Worm (Caenorhabditis elegans) whole organism, L4 larva: ENCODE measurements around the gene K01A2.10.

Experiments used
- F10B5.3 ChIP-seq: sonication (generic microtip); optimal IDR thresholded peaks from 2 replicates; lab custom pipeline; 2016; ENCODE audit warnings: mild to moderate bottlenecking, missing genetic modification characterization, missing compliant biosample characterization
- F26F4.8 ChIP-seq: fragments of 200-800 bp; sonication (Bioruptor generic); conservative IDR thresholded peaks from 2 replicates; pipeline ENCODE4 v1.3.6; 2022; ENCODE audit warnings: missing genetic modification characterization, missing compliant biosample characterization
- T20F7.1 ChIP-seq: fragments of 200-800 bp; sonication (Bioruptor generic); optimal IDR thresholded peaks from 2 replicates; lab custom pipeline; 2018; ENCODE audit warnings: mild to moderate bottlenecking, missing genetic modification characterization, missing compliant biosample characterization
- Y48G9A.11 ChIP-seq: fragments of 200-800 bp; sonication (Bioruptor generic); IDR thresholded peaks from 2 replicates; pipeline ENCODE4 v1.3.6; 2022; ENCODE audit warnings: missing genetic modification reagents, missing genetic modification characterization, missing compliant biosample characterization
- aha-1 ChIP-seq: fragments of 150-350 bp; peaks from one replicate; lab custom pipeline; 2014; ENCODE audit warnings: missing biosample characterization, missing genetic modification characterization
- ceh-82 ChIP-seq: sonication (generic microtip); optimal IDR thresholded peaks from 2 replicates; lab custom pipeline; 2017; ENCODE audit warnings: missing biosample characterization, missing genetic modification characterization
- cey-2 ChIP-seq: sonication (generic microtip); optimal IDR thresholded peaks from 3 replicates; lab custom pipeline; 2017; ENCODE audit warnings: missing genetic modification characterization, mild to moderate bottlenecking, missing compliant biosample characterization, antibody characterized with exemption, borderline replicate concordance; ENCODE audit not compliant: insufficient read depth
- daf-12 ChIP-seq: fragments of 150-350 bp; optimal IDR thresholded peaks from 2 replicates; lab custom pipeline; 2014; ENCODE audit warnings: missing biosample characterization, missing genetic modification reagents, missing genetic modification characterization
- daf-16 ChIP-seq, 3 experiments: sonication (generic microtip); optimal IDR thresholded peaks; 2 replicates each; lab custom pipeline; 2016 to 2017; ENCODE audit warnings: missing genetic modification characterization in 3 of 3, missing genetic modification reagents in 3 of 3, mild to moderate bottlenecking in 2 of 3, missing compliant biosample characterization in 2 of 3, missing biosample characterization in 1 of 3, moderate library complexity in 1 of 3
- dmd-9 ChIP-seq: fragments of 200-800 bp; sonication (Bioruptor generic); IDR thresholded peaks from 2 replicates; pipeline ENCODE4 v1.3.6; 2022; ENCODE audit warnings: missing genetic modification reagents, missing genetic modification characterization, missing compliant biosample characterization
- dpl-1 ChIP-seq: fragments of 150-350 bp; optimal IDR thresholded peaks from 2 replicates; lab custom pipeline; 2014; ENCODE audit warnings: missing biosample characterization, missing genetic modification reagents, missing genetic modification characterization
- dve-1 ChIP-seq: sonication (generic microtip); optimal IDR thresholded peaks from 2 replicates; lab custom pipeline; 2017; ENCODE audit warnings: antibody characterized with exemption, mild to moderate bottlenecking, missing genetic modification characterization, missing compliant biosample characterization; ENCODE audit not compliant: insufficient read depth
- hif-1 ChIP-seq, 2 experiments: sonication (generic microtip); optimal IDR thresholded peaks; 2 replicates each; lab custom pipeline; 2016 to 2017; ENCODE audit warnings: missing compliant biosample characterization in 2 of 2, missing genetic modification characterization in 2 of 2, missing genetic modification reagents in 2 of 2, missing genotype in 2 of 2, mild to moderate bottlenecking in 1 of 2
- hlh-11 ChIP-seq: fragments of 200-800 bp; sonication (Bioruptor generic); optimal IDR thresholded peaks from 2 replicates; lab custom pipeline; 2018; ENCODE audit warnings: mild to moderate bottlenecking, missing genetic modification characterization, missing compliant biosample characterization
- hlh-30 ChIP-seq: sonication (generic microtip); optimal IDR thresholded peaks from 2 replicates; lab custom pipeline; 2017; ENCODE audit warnings: antibody characterized with exemption, mild to moderate bottlenecking, missing genetic modification characterization, missing compliant biosample characterization; ENCODE audit not compliant: insufficient read depth
- lin-1 ChIP-seq: fragments of 200-800 bp; sonication (Bioruptor generic); IDR thresholded peaks from 2 replicates; pipeline ENCODE4 v1.3.6; 2022; ENCODE audit warnings: missing genetic modification reagents, missing genetic modification characterization, missing compliant biosample characterization
- lin-13 ChIP-seq: fragments of 150-350 bp; optimal IDR thresholded peaks from 2 replicates; lab custom pipeline; 2014; ENCODE audit warnings: missing biosample characterization, missing genetic modification reagents, missing genetic modification characterization
- lin-15B ChIP-seq: fragments of 150-350 bp; sonication (generic microtip); optimal IDR thresholded peaks from 3 replicates; lab custom pipeline; 2014; ENCODE audit warnings: missing biosample characterization, missing genetic modification characterization
- lin-38 ChIP-seq: fragments of 200-800 bp; sonication (Bioruptor generic); IDR thresholded peaks from 2 replicates; pipeline ENCODE4 v1.3.6; 2022; ENCODE audit warnings: missing genetic modification reagents, missing genetic modification characterization, missing compliant biosample characterization
- lir-3 ChIP-seq: sonication (generic microtip); optimal IDR thresholded peaks from 2 replicates; lab custom pipeline; 2016; ENCODE audit warnings: mild to moderate bottlenecking, missing genetic modification characterization, missing compliant biosample characterization
- lsy-2 ChIP-seq, 2 experiments: fragments of 150-350 bp in 1 of 2; sonication (generic microtip) in 1 of 2; optimal IDR thresholded peaks; 2 replicates each; lab custom pipeline; 2014 to 2017; ENCODE audit warnings: missing biosample characterization in 2 of 2, missing genetic modification characterization in 2 of 2
- madf-9 ChIP-seq: fragments of 200-800 bp; sonication (Bioruptor generic); conservative IDR thresholded peaks from 2 replicates; pipeline ENCODE4 v1.3.6; 2022; ENCODE audit warnings: missing genetic modification reagents, missing genetic modification characterization, missing compliant biosample characterization
- mdl-1 ChIP-seq, 2 experiments: fragments of 150-350 bp in 1 of 2; sonication (generic microtip) in 1 of 2; optimal IDR thresholded peaks; 2 replicates each; lab custom pipeline; 2014 to 2017; ENCODE audit warnings: missing biosample characterization in 2 of 2, missing genetic modification characterization in 2 of 2
- mdt-29 ChIP-seq: fragments of 200-800 bp; sonication (Bioruptor generic); IDR thresholded peaks from 2 replicates; pipeline ENCODE4 v1.3.6; 2022; ENCODE audit warnings: missing genetic modification reagents, missing genetic modification characterization, missing compliant biosample characterization
- mxl-2 ChIP-seq: fragments of 200-800 bp; sonication (Bioruptor generic); conservative IDR thresholded peaks from 2 replicates; pipeline ENCODE4 v1.3.6; 2022; ENCODE audit warnings: missing genetic modification reagents, missing genetic modification characterization, missing compliant biosample characterization
- nhr-11 ChIP-seq: fragments of 150-350 bp; optimal IDR thresholded peaks from 2 replicates; lab custom pipeline; 2014; ENCODE audit warnings: missing biosample characterization, missing genetic modification characterization
- nhr-111 ChIP-seq: fragments of 200-800 bp; sonication (Bioruptor generic); optimal IDR thresholded peaks from 2 replicates; lab custom pipeline; 2018; ENCODE audit warnings: mild to moderate bottlenecking, missing genetic modification characterization, missing compliant biosample characterization
- nhr-25 ChIP-seq: sonication (generic microtip); optimal IDR thresholded peaks from 2 replicates; lab custom pipeline; 2017; ENCODE audit warnings: missing genetic modification characterization, mild to moderate bottlenecking, missing compliant biosample characterization, antibody characterized with exemption, moderate library complexity, borderline replicate concordance; ENCODE audit not compliant: insufficient read depth
- nhr-28 ChIP-seq: fragments of 150-350 bp; optimal IDR thresholded peaks from 2 replicates; lab custom pipeline; 2014; ENCODE audit warnings: missing biosample characterization, missing genetic modification characterization
- nhr-48 ChIP-seq: sonication (generic microtip); optimal IDR thresholded peaks from 2 replicates; lab custom pipeline; 2016; ENCODE audit warnings: mild to moderate bottlenecking, missing genetic modification characterization, missing compliant biosample characterization
- nhr-77 ChIP-seq: fragments of 150-350 bp; optimal IDR thresholded peaks from 2 replicates; lab custom pipeline; 2014; ENCODE audit warnings: missing biosample characterization, missing genetic modification characterization
- pqm-1 ChIP-seq: sonication (generic microtip); optimal IDR thresholded peaks from 2 replicates; lab custom pipeline; 2017; ENCODE audit warnings: missing biosample characterization, missing genetic modification characterization
- set-16 ChIP-seq: fragments of 200-800 bp; sonication (Bioruptor generic); IDR thresholded peaks from 2 replicates; pipeline ENCODE4 v1.3.6; 2022; ENCODE audit warnings: missing genetic modification reagents, missing genetic modification characterization, missing compliant biosample characterization
- snpc-1.2 ChIP-seq: fragments of 200-800 bp; sonication (Bioruptor generic); IDR thresholded peaks from 2 replicates; pipeline ENCODE4 v1.3.6; 2022; ENCODE audit warnings: missing genetic modification reagents, missing genetic modification characterization, missing compliant biosample characterization
- spr-1 ChIP-seq: sonication (generic microtip); optimal IDR thresholded peaks from 2 replicates; lab custom pipeline; 2016; ENCODE audit warnings: mild to moderate bottlenecking, missing genetic modification characterization, missing compliant biosample characterization
- unc-39 ChIP-seq: sonication (generic microtip); optimal IDR thresholded peaks from 2 replicates; lab custom pipeline; 2017; ENCODE audit warnings: missing biosample characterization, missing genetic modification characterization
- unc-62 ChIP-seq, 3 experiments: fragments of 150-350 bp in 1 of 3; sonication (generic microtip); optimal IDR thresholded peaks in 2 of 3; peaks in 1 of 3; 1 replicate in 1 of 3; 2 replicates in 2 of 3; lab custom pipeline; 2014 to 2017; ENCODE audit warnings: missing biosample characterization in 3 of 3, missing genetic modification characterization in 3 of 3, missing genetic modification reagents in 3 of 3, missing genotype in 1 of 3
- zfp-3 ChIP-seq: fragments of 200-800 bp; sonication (Bioruptor generic); conservative IDR thresholded peaks from 2 replicates; pipeline ENCODE4 v1.3.6; 2022; ENCODE audit warnings: missing genetic modification reagents, missing genetic modification characterization, missing compliant biosample characterization
- zip-2 ChIP-seq: fragments of 150-350 bp; optimal IDR thresholded peaks from 2 replicates; lab custom pipeline; 2014; ENCODE audit warnings: missing biosample characterization, missing genetic modification characterization
- ztf-11 ChIP-seq: fragments of 150-350 bp; optimal IDR thresholded peaks from 2 replicates; lab custom pipeline; 2014; ENCODE audit warnings: missing biosample characterization, missing genetic modification characterization
- ztf-7 ChIP-seq: fragments of 150-350 bp; optimal IDR thresholded peaks from 2 replicates; lab custom pipeline; 2014; ENCODE audit warnings: missing biosample characterization, missing genetic modification characterization

The K01A2.10 gene

ce11 chrII:307154-307553 is 15.7 kb downstream of the K01A2.10 start, which contains the start of gene K01A2.4:
Gene K01A2.4, plus strand, starts transcription at chrII:307454.
- peak; percentile 62 for TF ChIP-seq aha-1 (tag; lab: Kevin White, UChicago)
- no peak for TF ChIP-seq nhr-11 (tag; lab: Kevin White, UChicago)
- TF ChIP-seq, all 104 proteins: peak for 1

- no peak for TF ChIP-seq unc-39
- TF ChIP-seq lsy-2 (tag; optimal IDR thresholded peaks at IDR 0.05; lab: Kevin White, UChicago), result no peak
- no peak for TF ChIP-seq snpc-1.2 (GFP tag; lab: Robert Waterston, UW)
- no peak for TF ChIP-seq Y48G9A.11 (GFP tag; lab: Robert Waterston, UW)
- TF ChIP-seq hif-1 (tag; optimal IDR thresholded peaks at IDR 0.05; lab: Kevin White, UChicago), result no peak
- no peak for TF ChIP-seq nhr-111 (GFP tag; lab: Kevin White, UChicago)
- no peak for TF ChIP-seq ceh-82 (tag; lab: Kevin White, UChicago)
- peak; percentile 22 for TF ChIP-seq pqm-1
- TF ChIP-seq nhr-77 (tag; lab: Kevin White, UChicago), result no peak
- no peak for TF ChIP-seq lin-13 (GFP tag; lab: Kevin White, UChicago)
- no peak for TF ChIP-seq daf-16 (GFP tag; optimal IDR thresholded peaks at IDR 0.05; lab: Kevin White, UChicago)
- TF ChIP-seq daf-16 (tag; optimal IDR thresholded peaks at IDR 0.05; lab: Kevin White, UChicago), result peak; percentile 13
- TF ChIP-seq zfp-3 (GFP tag; lab: Robert Waterston, UW), result no peak
- no peak for TF ChIP-seq mdl-1 (tag; optimal IDR thresholded peaks at IDR 0.05; lab: Kevin White, UChicago)
- no peak for TF ChIP-seq lin-38
- TF ChIP-seq mdt-29 (GFP tag; lab: Robert Waterston, UW), result no peak
- no peak for TF ChIP-seq lir-3 (tag; lab: Kevin White, UChicago)
- no peak for TF ChIP-seq lin-1 (GFP tag; lab: Robert Waterston, UW)
- no peak for TF ChIP-seq T20F7.1 (GFP tag; lab: Kevin White, UChicago)
- peak; percentile 8 for TF ChIP-seq nhr-28
- no peak for TF ChIP-seq F26F4.8
- TF ChIP-seq madf-9 (GFP tag; lab: Robert Waterston, UW), result no peak
- no peak for TF ChIP-seq ztf-7 (tag; lab: Kevin White, UChicago)
- no peak for TF ChIP-seq F10B5.3 (tag; lab: Kevin White, UChicago)
- no peak for TF ChIP-seq ztf-11
Observed at ce11 chrII:305645-306044, 17.3 kb downstream of the K01A2.10 start, which contains the start of gene col-69. Gene col-69, minus strand, starts transcription at chrII:305745.

ce11 chrII:303927-304711 is 18.8 kb downstream of the K01A2.10 start:
- no peak for TF ChIP-seq dve-1
- no peak for TF ChIP-seq hlh-11 (tag; lab: Kevin White, UChicago)
- peak; percentile 83 for TF ChIP-seq set-16 (GFP tag; lab: Robert Waterston, UW)
- TF ChIP-seq aha-1 (tag; lab: Kevin White, UChicago), result peak; percentile 92

ce11 chrII:300977-301772 is 21.7 kb downstream of the K01A2.10 start, which contains the start of gene K01A2.5:
Gene K01A2.5, plus strand, starts transcription at chrII:301273.
- no peak for TF ChIP-seq Y48G9A.11 (GFP tag; lab: Robert Waterston, UW)
- TF ChIP-seq lin-15B (tag; lab: Kevin White, UChicago), result no peak
- TF ChIP-seq nhr-28, result peak; percentile 66
- TF ChIP-seq hlh-30, result peak; percentile 58
- TF ChIP-seq daf-12, result no peak
- TF ChIP-seq cey-2 (tag; lab: Kevin White, UChicago), result peak; percentile 31
- TF ChIP-seq nhr-25 (tag; lab: Kevin White, UChicago), result peak; percentile 57
- no peak for TF ChIP-seq spr-1
- no peak for TF ChIP-seq lsy-2 (tag; optimal IDR thresholded peaks at IDR 0.05; lab: Kevin White, UChicago)
- TF ChIP-seq nhr-48 (tag; lab: Kevin White, UChicago), result peak; percentile 10
- no peak for TF ChIP-seq mxl-2 (GFP tag; lab: Robert Waterston, UW)
- peak in 1 of 2 experiments; percentile 23 for TF ChIP-seq mdl-1 (tag; optimal IDR thresholded peaks at IDR 0.05; lab: Kevin White, UChicago)
- peak in 1 of 2 experiments; percentile 96 for TF ChIP-seq unc-62 (GFP tag; optimal IDR thresholded peaks at IDR 0.05 in 1 of 2; lab: Kevin White, UChicago)
- no peak for TF ChIP-seq unc-62 (tag; optimal IDR thresholded peaks at IDR 0.05; lab: Kevin White, UChicago)
- no peak for TF ChIP-seq dpl-1 (GFP tag; lab: Kevin White, UChicago)
- no peak for TF ChIP-seq zip-2
- TF ChIP-seq snpc-1.2 (GFP tag; lab: Robert Waterston, UW), result no peak
- no peak for TF ChIP-seq dmd-9 (GFP tag; lab: Robert Waterston, UW)
